Worm (Caenorhabditis elegans) whole organism, L1 larva: Measurements from ENCODE around the gene C16A3.6.

Experiments used
- C16A3.4 ChIP-seq: fragments of 150-350 bp; optimal IDR thresholded peaks from 2 replicates; lab custom pipeline; 2014; ENCODE audit warnings: missing biosample characterization, missing genetic modification characterization
- F16B12.6 ChIP-seq: fragments of 150-350 bp; optimal IDR thresholded peaks from 2 replicates; lab custom pipeline; 2014; ENCODE audit warnings: missing biosample characterization, missing genetic modification characterization
- ama-1 ChIP-seq: fragments of 150-350 bp; optimal IDR thresholded peaks from 2 replicates; lab custom pipeline; 2014
- blmp-1 ChIP-seq: fragments of 150-350 bp; optimal IDR thresholded peaks from 2 replicates; lab custom pipeline; 2014; ENCODE audit warnings: missing biosample characterization, missing genetic modification characterization
- ceh-8 ChIP-seq: fragments of 200-800 bp; sonication (Bioruptor generic); optimal IDR thresholded peaks from 2 replicates; lab custom pipeline; 2018; ENCODE audit warnings: mild to moderate bottlenecking, missing genetic modification characterization, moderate library complexity, missing compliant biosample characterization
- ceh-82 ChIP-seq, 3 experiments: fragments of 150-350 bp in 1 of 3; sonication (generic microtip) in 2 of 3; optimal IDR thresholded peaks; 2 replicates each; lab custom pipeline; 2014 to 2017; ENCODE audit warnings: missing biosample characterization in 3 of 3, missing genetic modification characterization in 3 of 3
- ceh-88 ChIP-seq: fragments of 200-800 bp; sonication (Bioruptor generic); IDR thresholded peaks from 2 replicates; pipeline ENCODE4 v1.3.6; 2022; ENCODE audit warnings: missing genetic modification characterization, missing compliant biosample characterization
- ceh-90 ChIP-seq: sonication (generic microtip); optimal IDR thresholded peaks from 2 replicates; lab custom pipeline; 2016; ENCODE audit warnings: missing genetic modification characterization, missing compliant biosample characterization
- ces-1 ChIP-seq: fragments of 150-350 bp; optimal IDR thresholded peaks from 2 replicates; lab custom pipeline; 2014; ENCODE audit warnings: missing biosample characterization, missing genetic modification reagents, missing genetic modification characterization
- efl-1 ChIP-seq, 4 experiments: fragments of 150-350 bp; optimal IDR thresholded peaks in 3 of 4; peaks in 1 of 4; 1 replicate in 1 of 4; 2 replicates in 3 of 4; lab custom pipeline; 2014; ENCODE audit warnings: missing biosample characterization in 2 of 4, missing genetic modification characterization in 2 of 4, missing genetic modification reagents in 2 of 4
- efl-3 ChIP-seq: fragments of 200-800 bp; sonication (Bioruptor generic); optimal IDR thresholded peaks from 2 replicates; lab custom pipeline; 2018; ENCODE audit warnings: mild to moderate bottlenecking, missing genetic modification characterization, missing compliant biosample characterization
- egl-13 ChIP-seq: sonication (generic microtip); optimal IDR thresholded peaks from 2 replicates; lab custom pipeline; 2016; ENCODE audit warnings: missing genotype, missing genetic modification reagents, missing genetic modification characterization, missing compliant biosample characterization
- elt-2 ChIP-seq: sonication (generic microtip); optimal IDR thresholded peaks from 2 replicates; lab custom pipeline; 2016; ENCODE audit warnings: missing genetic modification characterization, mild to moderate bottlenecking, inconsistent platforms, missing compliant biosample characterization, missing genetic modification reagents
- elt-3 ChIP-seq, 6 experiments: fragments of 150-350 bp in 1 of 6; sonication (generic microtip); optimal IDR thresholded peaks; 2 replicates each; lab custom pipeline; 2017 to 2018; ENCODE audit warnings: missing biosample characterization in 6 of 6, missing genetic modification characterization in 6 of 6, inconsistent platforms in 1 of 6
- ets-5 ChIP-seq: fragments of 200-800 bp; sonication (Bioruptor generic); IDR thresholded peaks from 2 replicates; pipeline ENCODE4 v1.3.6; 2022; ENCODE audit warnings: missing genetic modification characterization, missing compliant biosample characterization
- fkh-10 ChIP-seq: sonication (generic microtip); optimal IDR thresholded peaks from 2 replicates; lab custom pipeline; 2017; ENCODE audit warnings: missing biosample characterization, missing genetic modification reagents, missing genetic modification characterization
- grh-1 ChIP-seq: fragments of 200-800 bp; sonication (Bioruptor generic); IDR thresholded peaks from 2 replicates; pipeline ENCODE4 v1.3.6; 2022; ENCODE audit warnings: missing genetic modification reagents, missing genetic modification characterization, missing compliant biosample characterization
- hlh-4 ChIP-seq: sonication (generic microtip); optimal IDR thresholded peaks from 2 replicates; lab custom pipeline; 2016; ENCODE audit warnings: mild to moderate bottlenecking, missing genetic modification characterization, missing compliant biosample characterization
- hpl-2 ChIP-seq: fragments of 150-350 bp; optimal IDR thresholded peaks from 2 replicates; lab custom pipeline; 2014; ENCODE audit warnings: missing biosample characterization, missing genetic modification reagents, missing genetic modification characterization
- irx-1 ChIP-seq: sonication (generic microtip); optimal IDR thresholded peaks from 2 replicates; lab custom pipeline; 2016; ENCODE audit warnings: missing genetic modification characterization, missing compliant biosample characterization
- isw-1 ChIP-seq: fragments of 200-800 bp; sonication (Bioruptor generic); IDR thresholded peaks from 2 replicates; pipeline ENCODE4 v1.3.6; 2022; ENCODE audit warnings: missing genetic modification characterization, missing compliant biosample characterization
- jun-1 ChIP-seq: fragments of 150-350 bp; optimal IDR thresholded peaks from 2 replicates; lab custom pipeline; 2014; ENCODE audit warnings: missing biosample characterization, missing genetic modification reagents, missing genetic modification characterization
- lin-14 ChIP-seq: fragments of 200-800 bp; sonication (Bioruptor generic); optimal IDR thresholded peaks from 2 replicates; lab custom pipeline; 2018; ENCODE audit warnings: mild to moderate bottlenecking, missing genetic modification characterization, moderate library complexity, missing compliant biosample characterization
- lin-15B ChIP-seq: fragments of 150-350 bp; sonication (generic microtip); optimal IDR thresholded peaks from 3 replicates; lab custom pipeline; 2014; ENCODE audit warnings: missing biosample characterization, missing genetic modification characterization
- lin-39 ChIP-seq: fragments of 150-350 bp; optimal IDR thresholded peaks from 2 replicates; lab custom pipeline; 2014; ENCODE audit warnings: missing biosample characterization, missing genetic modification reagents, missing genetic modification characterization
- lsy-2 ChIP-seq, 2 experiments: fragments of 150-350 bp; optimal IDR thresholded peaks; 2 replicates each; lab custom pipeline; 2014; ENCODE audit warnings: missing biosample characterization in 2 of 2, missing genetic modification characterization in 2 of 2
- mdl-1 ChIP-seq, 2 experiments: fragments of 150-350 bp; optimal IDR thresholded peaks; 2 replicates each; lab custom pipeline; 2014 to 2017; ENCODE audit warnings: missing biosample characterization in 2 of 2, missing genetic modification characterization in 2 of 2, inconsistent platforms in 1 of 2
- mef-2 ChIP-seq: fragments of 150-350 bp; optimal IDR thresholded peaks from 2 replicates; lab custom pipeline; 2014; ENCODE audit warnings: missing biosample characterization, missing genetic modification characterization
- nhr-11 ChIP-seq: fragments of 150-350 bp; optimal IDR thresholded peaks from 2 replicates; lab custom pipeline; 2014; ENCODE audit warnings: missing biosample characterization, missing genetic modification characterization
- nhr-19 ChIP-seq: fragments of 200-800 bp; sonication (Bioruptor generic); conservative IDR thresholded peaks from 2 replicates; pipeline ENCODE4 v1.3.6; 2022; ENCODE audit warnings: missing genetic modification characterization, missing compliant biosample characterization
- nhr-76 ChIP-seq: sonication (generic microtip); optimal IDR thresholded peaks from 2 replicates; lab custom pipeline; 2017; ENCODE audit warnings: missing biosample characterization, missing genetic modification characterization
- nhr-77 ChIP-seq: fragments of 150-350 bp; optimal IDR thresholded peaks from 2 replicates; lab custom pipeline; 2014; ENCODE audit warnings: missing biosample characterization, missing genetic modification characterization
- nhr-84 ChIP-seq: sonication (generic microtip); optimal IDR thresholded peaks from 2 replicates; lab custom pipeline; 2017; ENCODE audit warnings: missing biosample characterization, missing genetic modification characterization
- nhr-85 ChIP-seq: sonication (generic microtip); peaks from one replicate; lab custom pipeline; 2016; ENCODE audit warnings: missing genetic modification characterization, inconsistent platforms, missing compliant biosample characterization
- nhr-90 ChIP-seq: sonication (generic microtip); optimal IDR thresholded peaks from 2 replicates; lab custom pipeline; 2016; ENCODE audit warnings: mild to moderate bottlenecking, missing genetic modification characterization, missing compliant biosample characterization; ENCODE audit not compliant: poor library complexity
- pax-3 ChIP-seq: fragments of 200-800 bp; sonication (Bioruptor generic); optimal IDR thresholded peaks from 2 replicates; lab custom pipeline; 2018; ENCODE audit warnings: mild to moderate bottlenecking, missing genetic modification characterization, moderate library complexity, missing compliant biosample characterization
- rnt-1 ChIP-seq: sonication (generic microtip); optimal IDR thresholded peaks from 2 replicates; lab custom pipeline; 2016; ENCODE audit warnings: mild to moderate bottlenecking, missing genetic modification characterization, moderate library complexity, missing compliant biosample characterization
- snpc-4 ChIP-seq: fragments of 150-350 bp; optimal IDR thresholded peaks from 2 replicates; lab custom pipeline; 2014; ENCODE audit warnings: missing biosample characterization, missing genetic modification characterization
- sup-37 ChIP-seq: fragments of 200-800 bp; sonication (Bioruptor generic); optimal IDR thresholded peaks from 2 replicates; lab custom pipeline; 2018; ENCODE audit warnings: mild to moderate bottlenecking, missing genetic modification characterization, missing compliant biosample characterization
- swsn-7 ChIP-seq: sonication (generic microtip); optimal IDR thresholded peaks from 2 replicates; lab custom pipeline; 2016; ENCODE audit warnings: missing genetic modification characterization, missing compliant biosample characterization
- tbx-2 ChIP-seq: sonication (generic microtip); optimal IDR thresholded peaks from 2 replicates; lab custom pipeline; 2016; ENCODE audit warnings: missing genetic modification characterization, missing compliant biosample characterization
- unc-30 ChIP-seq: sonication (generic microtip); optimal IDR thresholded peaks from 2 replicates; lab custom pipeline; 2017; ENCODE audit warnings: missing biosample characterization, missing genetic modification characterization
- unc-86 ChIP-seq: sonication (generic microtip); optimal IDR thresholded peaks from 2 replicates; lab custom pipeline; 2016; ENCODE audit warnings: missing genetic modification characterization, missing compliant biosample characterization
- vab-15 ChIP-seq: sonication (generic microtip); optimal IDR thresholded peaks from 2 replicates; lab custom pipeline; 2017; ENCODE audit warnings: missing genotype, mild to moderate bottlenecking, missing genetic modification characterization, missing compliant biosample characterization
- zag-1 ChIP-seq: fragments of 150-350 bp; optimal IDR thresholded peaks from 2 replicates; lab custom pipeline; 2014; ENCODE audit warnings: missing biosample characterization, missing genetic modification characterization
- zip-4 ChIP-seq: fragments of 200-800 bp; sonication (Bioruptor generic); optimal IDR thresholded peaks from 2 replicates; lab custom pipeline; 2018; ENCODE audit warnings: mild to moderate bottlenecking, missing genetic modification characterization, moderate library complexity, missing compliant biosample characterization
- ztf-11 ChIP-seq, 2 experiments: sonication (generic microtip); optimal IDR thresholded peaks; 2 replicates each; lab custom pipeline; 2016 to 2017; ENCODE audit warnings: missing genetic modification characterization in 2 of 2, missing biosample characterization in 1 of 2, missing compliant biosample characterization in 1 of 2

C16A3.6 gene

ce11 chrIII:6379129-6379528 is at the start of gene C16A3.6 (continued):
- no peak for TF ChIP-seq unc-86 (tag; lab: Kevin White, UChicago)
- no peak for TF ChIP-seq hpl-2 (GFP tag; lab: Kevin White, UChicago)
- no peak for TF ChIP-seq isw-1
- TF ChIP-seq swsn-7 (tag; lab: Kevin White, UChicago) = no peak
- TF ChIP-seq lin-39 (tag; lab: Kevin White, UChicago) = no peak
- TF ChIP-seq ceh-82 (tag; optimal IDR thresholded peaks at IDR 0.05; lab: Kevin White, UChicago) = peak in 1 of 3 experiments; percentile 38
- TF ChIP-seq zag-1 (tag; lab: Kevin White, UChicago) = no peak
- TF ChIP-seq blmp-1 = no peak
- no peak for TF ChIP-seq elt-2 (tag; lab: Kevin White, UChicago)
- no peak for TF ChIP-seq snpc-4
- no peak for TF ChIP-seq ceh-90 (tag; lab: Kevin White, UChicago)
- TF ChIP-seq ama-1 (lab: Kevin White, UChicago) = no peak
- no peak for TF ChIP-seq unc-30
- TF ChIP-seq hlh-4 = no peak
- no peak for TF ChIP-seq nhr-90
- TF ChIP-seq efl-3 (GFP tag; lab: Kevin White, UChicago) = no peak
- no peak for TF ChIP-seq ztf-11 (tag; optimal IDR thresholded peaks at IDR 0.05; lab: Kevin White, UChicago)
- TF ChIP-seq nhr-19 (GFP tag; lab: Robert Waterston, UW) = no peak
- TF ChIP-seq grh-1 (GFP tag; lab: Robert Waterston, UW) = no peak
- no peak for TF ChIP-seq tbx-2 (tag; lab: Kevin White, UChicago)
- no peak for TF ChIP-seq fkh-10 (GFP tag; lab: Kevin White, UChicago)
- TF ChIP-seq C16A3.4 (tag; lab: Kevin White, UChicago) = no peak
- no peak for TF ChIP-seq jun-1 (tag; lab: Kevin White, UChicago)
- peak; percentile 49 to 73 for TF ChIP-seq lsy-2 (tag; optimal IDR thresholded peaks at IDR 0.05; lab: Kevin White, UChicago)
- no peak for TF ChIP-seq mdl-1 (tag; optimal IDR thresholded peaks at IDR 0.05; lab: Kevin White, UChicago)
- TF ChIP-seq nhr-77 = no peak
- TF ChIP-seq mef-2 (tag; lab: Kevin White, UChicago) = no peak
- no peak for TF ChIP-seq lin-15B
- no peak for TF ChIP-seq nhr-85 (tag; lab: Kevin White, UChicago)
- TF ChIP-seq pax-3 (tag; lab: Kevin White, UChicago) = no peak
- TF ChIP-seq ceh-88 (GFP tag; lab: Robert Waterston, UW) = no peak
- TF ChIP-seq irx-1 = no peak

ce11 chrIII:6331211-6331782 is 47.7 kb upstream of the C16A3.6 start, which contains the start of gene C56G2.4:
C56G2.4 (plus strand) TSS chrIII:6331732.
- TF ChIP-seq zip-4 (no peak), hlh-4 (no peak), vab-15 (tag; lab: Kevin White, UChicago) (no peak), rnt-1 (tag; lab: Kevin White, UChicago) (no peak), efl-1 (optimal IDR thresholded peaks at IDR 0.05; lab: Kevin White, UChicago) (no peak), efl-1 (GFP tag; optimal IDR thresholded peaks at IDR 0.05 in 1 of 2; lab: Kevin White, UChicago) (peak in 1 of 2 experiments; percentile 25), elt-3 (tag; optimal IDR thresholded peaks at IDR 0.05; lab: Kevin White, UChicago) (no peak), elt-2 (tag; lab: Kevin White, UChicago) (no peak), F16B12.6 (tag; lab: Kevin White, UChicago) (no peak), ceh-8 (GFP tag; lab: Kevin White, UChicago) (no peak), nhr-11 (tag; lab: Kevin White, UChicago) (no peak), fkh-10 (GFP tag; lab: Kevin White, UChicago) (peak; percentile 42), nhr-84 (tag; lab: Kevin White, UChicago) (no peak), egl-13 (tag; lab: Kevin White, UChicago) (no peak), ces-1 (GFP tag; lab: Kevin White, UChicago) (no peak), ama-1 (lab: Kevin White, UChicago) (no peak), nhr-85 (tag; lab: Kevin White, UChicago) (no peak), sup-37 (no peak), lin-14 (GFP tag; lab: Kevin White, UChicago) (peak; percentile 4), nhr-76 (tag; lab: Kevin White, UChicago) (no peak), grh-1 (GFP tag; lab: Robert Waterston, UW) (no peak), ets-5 (GFP tag; lab: Robert Waterston, UW) (no peak)
